Worm (Caenorhabditis elegans) whole organism, L3 larva: ENCODE data around the gene smc-3.
A peak's percentile ranks its signal among the peaks of the same experiment; 100 is the strongest.

Experiments
- R02D3.7 ChIP-seq: fragments of 150-350 bp; optimal IDR thresholded peaks from 2 replicates; lab custom pipeline; 2014; ENCODE audit warnings: missing biosample characterization, missing genetic modification characterization
- ZK546.5 ChIP-seq: sonication (generic microtip); optimal IDR thresholded peaks from 2 replicates; lab custom pipeline; 2017; ENCODE audit warnings: missing biosample characterization, missing genetic modification characterization
- aly-2 ChIP-seq: fragments of 150-350 bp; optimal IDR thresholded peaks from 2 replicates; lab custom pipeline; 2014; ENCODE audit warnings: missing biosample characterization, missing genetic modification characterization
- ama-1 ChIP-seq: fragments of 150-350 bp; optimal IDR thresholded peaks from 2 replicates; lab custom pipeline; 2018
- ceh-16 ChIP-seq: sonication (generic microtip); optimal IDR thresholded peaks from 2 replicates; lab custom pipeline; 2017; ENCODE audit warnings: missing biosample characterization, missing genetic modification characterization
- ceh-28 ChIP-seq: fragments of 150-350 bp; optimal IDR thresholded peaks from 2 replicates; lab custom pipeline; 2014; ENCODE audit warnings: missing biosample characterization, missing genetic modification reagents, missing genetic modification characterization
- ceh-82 ChIP-seq: fragments of 150-350 bp; optimal IDR thresholded peaks from 2 replicates; lab custom pipeline; 2014; ENCODE audit warnings: missing biosample characterization, missing genetic modification characterization
- daf-12 ChIP-seq: fragments of 150-350 bp; optimal IDR thresholded peaks from 2 replicates; lab custom pipeline; 2014; ENCODE audit warnings: missing biosample characterization, missing genetic modification reagents, missing genetic modification characterization
- egl-27 ChIP-seq: sonication (generic microtip); optimal IDR thresholded peaks from 4 replicates; lab custom pipeline; 2017; ENCODE audit warnings: missing biosample characterization, missing genetic modification reagents, missing genetic modification characterization
- egl-5 ChIP-seq: fragments of 150-350 bp; optimal IDR thresholded peaks from 2 replicates; lab custom pipeline; 2017; ENCODE audit warnings: missing biosample characterization, missing genetic modification reagents, missing genetic modification characterization, inconsistent platforms
- elt-1 ChIP-seq: fragments of 150-350 bp; optimal IDR thresholded peaks from 2 replicates; lab custom pipeline; 2014; ENCODE audit warnings: missing biosample characterization, missing genetic modification characterization
- elt-2 ChIP-seq: sonication (generic microtip); optimal IDR thresholded peaks from 2 replicates; lab custom pipeline; 2016; ENCODE audit warnings: missing genetic modification reagents, mild to moderate bottlenecking, missing genetic modification characterization, missing compliant biosample characterization
- elt-3 ChIP-seq, 3 experiments: fragments of 150-350 bp in 1 of 3; sonication (generic microtip) in 2 of 3; optimal IDR thresholded peaks; 2 replicates in 2 of 3; 4 replicates in 1 of 3; lab custom pipeline; 2014 to 2017; ENCODE audit warnings: missing biosample characterization in 3 of 3, missing genetic modification characterization in 3 of 3
- eor-1 ChIP-seq, 2 experiments: fragments of 150-350 bp; optimal IDR thresholded peaks; 2 replicates each; lab custom pipeline; 2014 to 2018; ENCODE audit warnings: missing biosample characterization in 2 of 2, missing genetic modification characterization in 2 of 2
- fkh-10 ChIP-seq: sonication (generic microtip); optimal IDR thresholded peaks from 2 replicates; lab custom pipeline; 2017; ENCODE audit warnings: missing biosample characterization, missing genetic modification reagents, missing genetic modification characterization
- fkh-2 ChIP-seq: fragments of 150-350 bp; optimal IDR thresholded peaks from 2 replicates; lab custom pipeline; 2014; ENCODE audit warnings: missing biosample characterization, missing genetic modification reagents, missing genetic modification characterization
- fos-1 ChIP-seq: fragments of 150-350 bp; optimal IDR thresholded peaks from 2 replicates; lab custom pipeline; 2014; ENCODE audit warnings: missing biosample characterization, missing genetic modification characterization
- hmg-11 ChIP-seq: sonication (generic microtip); optimal IDR thresholded peaks from 2 replicates; lab custom pipeline; 2016; ENCODE audit warnings: missing genetic modification characterization, missing compliant biosample characterization
- jun-1 ChIP-seq: fragments of 150-350 bp; optimal IDR thresholded peaks from 2 replicates; lab custom pipeline; 2014; ENCODE audit warnings: missing biosample characterization, missing genetic modification reagents, missing genetic modification characterization
- lin-15B ChIP-seq: fragments of 150-350 bp; optimal IDR thresholded peaks from 2 replicates; lab custom pipeline; 2014; ENCODE audit warnings: missing biosample characterization, missing genetic modification characterization
- lin-39 ChIP-seq: fragments of 150-350 bp; optimal IDR thresholded peaks from 2 replicates; lab custom pipeline; 2018; ENCODE audit warnings: missing biosample characterization, missing genetic modification reagents, missing genetic modification characterization
- lsy-12 ChIP-seq: sonication (generic microtip); optimal IDR thresholded peaks from 2 replicates; lab custom pipeline; 2016; ENCODE audit warnings: mild to moderate bottlenecking, missing genetic modification characterization, missing compliant biosample characterization
- mdl-1 ChIP-seq: fragments of 150-350 bp; optimal IDR thresholded peaks from 2 replicates; lab custom pipeline; 2014; ENCODE audit warnings: missing biosample characterization, missing genetic modification characterization
- nfya-1 ChIP-seq: sonication (generic microtip); optimal IDR thresholded peaks from 2 replicates; lab custom pipeline; 2017; ENCODE audit warnings: missing genetic modification characterization, mild to moderate bottlenecking, missing compliant biosample characterization, antibody characterized with exemption, moderate library complexity; ENCODE audit not compliant: insufficient read depth
- nhr-11 ChIP-seq: fragments of 150-350 bp; optimal IDR thresholded peaks from 2 replicates; lab custom pipeline; 2014; ENCODE audit warnings: missing biosample characterization, missing genetic modification characterization
- nhr-12 ChIP-seq: fragments of 150-350 bp; optimal IDR thresholded peaks from 2 replicates; lab custom pipeline; 2014; ENCODE audit warnings: missing biosample characterization, missing genetic modification characterization
- nhr-23 ChIP-seq: fragments of 150-350 bp; optimal IDR thresholded peaks from 2 replicates; lab custom pipeline; 2014; ENCODE audit warnings: missing biosample characterization, missing genetic modification reagents, missing genetic modification characterization
- nhr-237 ChIP-seq: fragments of 150-350 bp; optimal IDR thresholded peaks from 2 replicates; lab custom pipeline; 2014; ENCODE audit warnings: missing biosample characterization, missing genetic modification characterization
- nhr-25 ChIP-seq: sonication (generic microtip); optimal IDR thresholded peaks from 2 replicates; lab custom pipeline; 2017; ENCODE audit warnings: missing biosample characterization, missing genetic modification characterization
- nhr-28 ChIP-seq: fragments of 150-350 bp; optimal IDR thresholded peaks from 2 replicates; lab custom pipeline; 2014; ENCODE audit warnings: missing biosample characterization, missing genetic modification characterization
- nhr-43 ChIP-seq: sonication (generic microtip); optimal IDR thresholded peaks from 2 replicates; lab custom pipeline; 2016; ENCODE audit warnings: mild to moderate bottlenecking, missing genetic modification characterization, missing compliant biosample characterization; ENCODE audit not compliant: poor library complexity, severe bottlenecking
- nhr-76 ChIP-seq: fragments of 150-350 bp; sonication (generic microtip); optimal IDR thresholded peaks from 5 replicates; lab custom pipeline; 2014; ENCODE audit warnings: missing biosample characterization, missing genetic modification characterization
- nhr-77 ChIP-seq: fragments of 150-350 bp; optimal IDR thresholded peaks from 2 replicates; lab custom pipeline; 2014; ENCODE audit warnings: missing biosample characterization, missing genetic modification characterization
- pha-4 ChIP-seq: fragments of 150-350 bp; optimal IDR thresholded peaks from 2 replicates; lab custom pipeline; 2014; ENCODE audit warnings: missing biosample characterization, missing genetic modification reagents, missing genetic modification characterization
- pqm-1 ChIP-seq: fragments of 150-350 bp; optimal IDR thresholded peaks from 2 replicates; lab custom pipeline; 2017; ENCODE audit warnings: missing biosample characterization, missing genetic modification characterization, inconsistent platforms
- sea-2 ChIP-seq: fragments of 150-350 bp; sonication (generic microtip); optimal IDR thresholded peaks from 4 replicates; lab custom pipeline; 2014; ENCODE audit warnings: missing biosample characterization, missing genetic modification reagents, missing genetic modification characterization
- skn-1 ChIP-seq: fragments of 150-350 bp; optimal IDR thresholded peaks from 2 replicates; lab custom pipeline; 2014; ENCODE audit warnings: missing biosample characterization, missing genetic modification characterization
- snpc-4 ChIP-seq: fragments of 150-350 bp; optimal IDR thresholded peaks from 2 replicates; lab custom pipeline; 2014; ENCODE audit warnings: missing biosample characterization, missing genetic modification characterization
- unc-39 ChIP-seq: sonication (generic microtip); optimal IDR thresholded peaks from 4 replicates; lab custom pipeline; 2017; ENCODE audit warnings: missing biosample characterization, missing genetic modification characterization
- unc-62 ChIP-seq: fragments of 150-350 bp; sonication (generic microtip); optimal IDR thresholded peaks from 4 replicates; lab custom pipeline; 2014; ENCODE audit warnings: missing biosample characterization, missing genetic modification reagents, missing genetic modification characterization
- zag-1 ChIP-seq: fragments of 150-350 bp; optimal IDR thresholded peaks from 2 replicates; lab custom pipeline; 2014; ENCODE audit warnings: missing biosample characterization, missing genetic modification characterization
- ztf-11 ChIP-seq: fragments of 150-350 bp; optimal IDR thresholded peaks from 2 replicates; lab custom pipeline; 2014; ENCODE audit warnings: missing biosample characterization, missing genetic modification characterization
- ztf-4 ChIP-seq: fragments of 150-350 bp; optimal IDR thresholded peaks from 2 replicates; lab custom pipeline; 2014; ENCODE audit warnings: missing biosample characterization, missing genetic modification characterization

smc-3 gene

ce11 chrIII:11290554-11290953 lies at the start of gene smc-3, which contains the start of the genes gly-9 and mib-1:
smc-3 (plus strand) TSS chrIII:11290904.
gly-9 (minus strand) TSS chrIII:11290580.
mib-1 (minus strand) TSS chrIII:11290676.
- TF ChIP-seq daf-12 (tag; lab: Kevin White, UChicago) = no peak
- no peak for TF ChIP-seq elt-2
- peak; percentile 71 for TF ChIP-seq pha-4 (tag; lab: Kevin White, UChicago)
- TF ChIP-seq lin-15B (tag; lab: Kevin White, UChicago) = peak; percentile 81
- no peak for TF ChIP-seq egl-27 (tag; lab: Kevin White, UChicago)
- no peak for TF ChIP-seq ceh-28 (tag; lab: Kevin White, UChicago)
- TF ChIP-seq elt-3 (tag; optimal IDR thresholded peaks at IDR 0.05; lab: Kevin White, UChicago) = no peak
- TF ChIP-seq egl-5 (tag; lab: Kevin White, UChicago) = peak; percentile 45
- TF ChIP-seq unc-62 (GFP tag; lab: Kevin White, UChicago) = no peak
- TF ChIP-seq hmg-11 (tag; lab: Kevin White, UChicago) = peak; percentile 74
- TF ChIP-seq snpc-4 (tag; lab: Kevin White, UChicago) = peak; percentile 35
- TF ChIP-seq nhr-23 = peak; percentile 78
- TF ChIP-seq nfya-1 (tag; lab: Kevin White, UChicago) = peak; percentile 67
- peak; percentile 46 for TF ChIP-seq nhr-25 (tag; lab: Kevin White, UChicago)
- TF ChIP-seq ceh-82 = no peak
- TF ChIP-seq lin-39 (tag; lab: Kevin White, UChicago) = peak; percentile 52

ce11 chrIII:11241583-11242187 lies 49.0 kb upstream of the smc-3 start:
- TF ChIP-seq ztf-11 (tag; lab: Kevin White, UChicago) (no peak), R02D3.7 (tag; lab: Kevin White, UChicago) (no peak), nhr-28 (tag; lab: Kevin White, UChicago) (no peak), hmg-11 (tag; lab: Kevin White, UChicago) (no peak), skn-1 (tag; lab: Kevin White, UChicago) (no peak), lin-15B (tag; lab: Kevin White, UChicago) (no peak), nfya-1 (tag; lab: Kevin White, UChicago) (no peak), pqm-1 (tag; lab: Kevin White, UChicago) (peak; percentile 67), nhr-76 (tag; lab: Kevin White, UChicago) (no peak), lin-39 (tag; lab: Kevin White, UChicago) (no peak), elt-2 (peak; percentile 68), lsy-12 (tag; lab: Kevin White, UChicago) (no peak), unc-39 (tag; lab: Kevin White, UChicago) (no peak), snpc-4 (tag; lab: Kevin White, UChicago) (no peak), ama-1 (lab: Kevin White, UChicago) (no peak)

- TF ChIP-seq nhr-28 (tag; lab: Kevin White, UChicago) (no peak), snpc-4 (tag; lab: Kevin White, UChicago) (peak; percentile 72), lin-39 (tag; lab: Kevin White, UChicago) (peak; percentile 14), fkh-10 (GFP tag; lab: Kevin White, UChicago) (no peak), egl-5 (tag; lab: Kevin White, UChicago) (peak; percentile 23), nfya-1 (tag; lab: Kevin White, UChicago) (peak; percentile 88), aly-2 (no peak), mdl-1 (tag; lab: Kevin White, UChicago) (no peak), lin-15B (tag; lab: Kevin White, UChicago) (peak; percentile 37), sea-2 (GFP tag; lab: Kevin White, UChicago) (no peak), egl-27 (tag; lab: Kevin White, UChicago) (peak; percentile 37), R02D3.7 (tag; lab: Kevin White, UChicago) (peak; percentile 9), nhr-12 (tag; lab: Kevin White, UChicago) (no peak), nhr-11 (tag; lab: Kevin White, UChicago) (peak; percentile 62), fkh-2 (no peak), nhr-25 (tag; lab: Kevin White, UChicago) (peak; percentile 84), nhr-43 (peak; percentile 39), lsy-12 (tag; lab: Kevin White, UChicago) (no peak), zag-1 (tag; lab: Kevin White, UChicago) (no peak), nhr-23 (peak; percentile 64), ZK546.5 (tag; lab: Kevin White, UChicago) (no peak), elt-3 (tag; optimal IDR thresholded peaks at IDR 0.05; lab: Kevin White, UChicago) (no peak), pqm-1 (tag; lab: Kevin White, UChicago) (peak; percentile 77), nhr-237 (no peak), elt-1 (no peak), ztf-4 (tag; lab: Kevin White, UChicago) (peak; percentile 44), hmg-11 (tag; lab: Kevin White, UChicago) (peak; percentile 90), jun-1 (peak; percentile 87), pha-4 (tag; lab: Kevin White, UChicago) (peak; percentile 81), elt-2 (peak; percentile 72), ceh-28 (tag; lab: Kevin White, UChicago) (peak; percentile 85), unc-62 (GFP tag; lab: Kevin White, UChicago) (peak; percentile 24), eor-1 (tag; optimal IDR thresholded peaks at IDR 0.05; lab: Kevin White, UChicago) (no peak), fos-1 (tag; lab: Kevin White, UChicago) (peak; percentile 21), unc-39 (tag; lab: Kevin White, UChicago) (no peak), ztf-11 (tag; lab: Kevin White, UChicago) (no peak), nhr-77 (no peak), ceh-16 (tag; lab: Kevin White, UChicago) (no peak), skn-1 (tag; lab: Kevin White, UChicago) (peak; percentile 4), ceh-82 (no peak)
These were observed 47.3 kb upstream of the smc-3 start for ce11 chrIII:11243421-11243820.
